Worm (Caenorhabditis elegans) whole organism, midembryonic: ENCODE data around the gene pgp-1.

Experiments
- T22C8.4 ChIP-seq: fragments of 200-800 bp; sonication (Bioruptor generic); IDR thresholded peaks from 2 replicates; pipeline ENCODE4 v1.3.6; 2022; ENCODE audit warnings: missing genetic modification characterization, missing compliant biosample characterization
- cog-1 ChIP-seq: sonication (generic microtip); optimal IDR thresholded peaks from 2 replicates; lab custom pipeline; 2016; ENCODE audit warnings: missing genetic modification characterization, missing compliant biosample characterization
- flt-1 ChIP-seq: fragments of 200-800 bp; sonication (Bioruptor generic); IDR thresholded peaks from 2 replicates; pipeline ENCODE4 v1.3.6; 2022; ENCODE audit warnings: missing genetic modification characterization, missing compliant biosample characterization
- klf-2 ChIP-seq: fragments of 200-800 bp; sonication (Bioruptor generic); conservative IDR thresholded peaks from 2 replicates; pipeline ENCODE4 v1.3.6; 2022; ENCODE audit warnings: missing genetic modification reagents, missing genetic modification characterization, missing compliant biosample characterization
- med-1 ChIP-seq: sonication (generic microtip); optimal IDR thresholded peaks from 2 replicates; lab custom pipeline; 2017; ENCODE audit warnings: missing genetic modification characterization, mild to moderate bottlenecking, missing compliant biosample characterization, antibody characterized with exemption, missing genetic modification reagents; ENCODE audit not compliant: insufficient read depth
- ref-1 ChIP-seq: fragments of 200-800 bp; sonication (Bioruptor generic); conservative IDR thresholded peaks from 2 replicates; pipeline ENCODE4 v1.3.6; 2022; ENCODE audit warnings: missing genetic modification reagents, missing genetic modification characterization, missing compliant biosample characterization
- tab-1 ChIP-seq: fragments of 200-800 bp; sonication (Bioruptor generic); IDR thresholded peaks from 2 replicates; pipeline ENCODE4 v1.3.6; 2022; ENCODE audit warnings: missing genetic modification characterization, missing compliant biosample characterization
- ztf-29 ChIP-seq: fragments of 200-800 bp; sonication (Bioruptor generic); IDR thresholded peaks from 2 replicates; pipeline ENCODE4 v1.3.6; 2022; ENCODE audit warnings: missing genetic modification reagents, missing genetic modification characterization, missing compliant biosample characterization

DNA sequence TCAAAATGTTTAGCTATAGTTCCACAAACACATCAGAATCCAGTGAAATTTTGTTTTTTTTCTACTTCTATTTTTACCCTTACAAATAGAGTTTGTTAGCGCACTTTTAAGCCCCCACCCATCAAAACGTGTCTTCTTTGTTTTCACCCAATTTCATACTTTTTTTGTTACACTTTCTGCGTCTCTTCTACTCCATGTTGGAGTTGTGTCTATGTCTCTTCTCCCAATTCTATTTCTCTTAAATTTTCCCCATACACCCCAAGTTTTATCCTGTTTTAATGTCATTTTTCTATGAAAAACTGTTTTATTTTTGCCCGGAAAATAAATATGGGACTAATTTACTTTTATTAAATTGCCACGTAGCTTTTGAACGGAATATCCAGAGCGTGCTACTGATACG, 53.6 kb downstream of the pgp-1 start:
- TF ChIP-seq klf-2 (GFP tag; lab: Robert Waterston, UW) (no peak), cog-1 (tag; lab: Kevin White, UChicago) (no peak), ztf-29 (GFP tag; lab: Robert Waterston, UW) (no peak), T22C8.4 (GFP tag; lab: Robert Waterston, UW) (no peak), tab-1 (GFP tag; lab: Robert Waterston, UW) (no peak), flt-1 (GFP tag; lab: Robert Waterston, UW) (no peak), ref-1 (GFP tag; lab: Robert Waterston, UW) (no peak), med-1 (GFP tag; lab: Kevin White, UChicago) (no peak)
